Fruit fly (Drosophila melanogaster) Kc167 (cell line): ENCODE results near the gene Mcm6.

ENCODE experiments used
- Myc ChIP-seq: fragments of >200 bp; optimal IDR thresholded peaks from 2 replicates; lab custom pipeline; 2017; ENCODE audit warnings: missing external identifiers
- Sin3A ChIP-seq: fragments of >200 bp; optimal IDR thresholded peaks from 2 replicates; lab custom pipeline; 2018; ENCODE audit warnings: missing external identifiers
- h ChIP-seq: fragments of >200 bp; optimal IDR thresholded peaks from 3 replicates; lab custom pipeline; 2018; ENCODE audit warnings: missing external identifiers
- insv ChIP-seq: fragments of >200 bp; optimal IDR thresholded peaks from 3 replicates; lab custom pipeline; 2018; ENCODE audit warnings: missing external identifiers
- psq ChIP-seq: fragments of >200 bp; optimal IDR thresholded peaks from 2 replicates; lab custom pipeline; 2017; ENCODE audit warnings: missing external identifiers
- ttk ChIP-seq: sonication (Bioruptor generic); optimal IDR thresholded peaks from 2 replicates; lab custom pipeline; 2017; ENCODE audit warnings: missing external identifiers

Mcm6 gene

dm6 chrX:6702028-6702433, 27.8 kb downstream of the Mcm6 start:
- TF ChIP-seq Sin3A (lab: Kevin White, UChicago) = no peak
- no peak for TF ChIP-seq Myc (lab: Kevin White, UChicago)
- TF ChIP-seq insv (lab: Kevin White, UChicago) = no peak
- no peak for TF ChIP-seq psq (lab: Kevin White, UChicago)
- TF ChIP-seq h (lab: Kevin White, UChicago) = no peak
- no peak for TF ChIP-seq ttk (lab: Kevin White, UChicago)

dm6 chrX:6702591-6702990, 28.4 kb downstream of the Mcm6 start:
- no peak for TF ChIP-seq Sin3A (lab: Kevin White, UChicago)
- no peak for TF ChIP-seq insv (lab: Kevin White, UChicago)
- no peak for TF ChIP-seq h (lab: Kevin White, UChicago)
- TF ChIP-seq ttk (lab: Kevin White, UChicago) = no peak
- no peak for TF ChIP-seq psq (lab: Kevin White, UChicago)

- TF ChIP-seq ttk (lab: Kevin White, UChicago) (no peak), Myc (lab: Kevin White, UChicago) (no peak), insv (lab: Kevin White, UChicago) (no peak), Sin3A (lab: Kevin White, UChicago) (no peak), h (lab: Kevin White, UChicago) (no peak), psq (lab: Kevin White, UChicago) (no peak)
Measured at dm6 chrX:6703237-6703636, 29.1 kb downstream of the Mcm6 start.

- TF ChIP-seq ttk (lab: Kevin White, UChicago) (no peak), Myc (lab: Kevin White, UChicago) (no peak), h (lab: Kevin White, UChicago) (no peak), insv (lab: Kevin White, UChicago) (no peak), Sin3A (lab: Kevin White, UChicago) (no peak), psq (lab: Kevin White, UChicago) (no peak)
Measured at dm6 chrX:6703957-6704356, 29.8 kb downstream of the Mcm6 start.

dm6 chrX:6705059-6705802, 31.0 kb downstream of the Mcm6 start:
- no peak for TF ChIP-seq Sin3A (lab: Kevin White, UChicago)
- no peak for TF ChIP-seq insv (lab: Kevin White, UChicago)
- TF ChIP-seq psq (lab: Kevin White, UChicago) = no peak
- TF ChIP-seq ttk (lab: Kevin White, UChicago) = no peak
- no peak for TF ChIP-seq Myc (lab: Kevin White, UChicago)
- TF ChIP-seq h (lab: Kevin White, UChicago) = no peak

- TF ChIP-seq Sin3A (lab: Kevin White, UChicago) = no peak
- TF ChIP-seq psq (lab: Kevin White, UChicago) = no peak
- TF ChIP-seq ttk (lab: Kevin White, UChicago) = no peak
- no peak for TF ChIP-seq Myc (lab: Kevin White, UChicago)
- no peak for TF ChIP-seq h (lab: Kevin White, UChicago)
- no peak for TF ChIP-seq insv (lab: Kevin White, UChicago)
Measured at dm6 chrX:6705890-6706289, 31.7 kb downstream of the Mcm6 start.

- TF ChIP-seq h (lab: Kevin White, UChicago) (no peak), psq (lab: Kevin White, UChicago) (no peak)
Measured at dm6 chrX:6706570-6707306, 32.6 kb downstream of the Mcm6 start.

dm6 chrX:6708138-6708537, 34.0 kb downstream of the Mcm6 start:
- TF ChIP-seq Myc (lab: Kevin White, UChicago) (no peak), psq (lab: Kevin White, UChicago) (no peak), h (lab: Kevin White, UChicago) (no peak), ttk (lab: Kevin White, UChicago) (no peak), Sin3A (lab: Kevin White, UChicago) (no peak), insv (lab: Kevin White, UChicago) (no peak)

- TF ChIP-seq h (lab: Kevin White, UChicago) (no peak), insv (lab: Kevin White, UChicago) (no peak), psq (lab: Kevin White, UChicago) (no peak), Myc (lab: Kevin White, UChicago) (no peak), Sin3A (lab: Kevin White, UChicago) (no peak), ttk (lab: Kevin White, UChicago) (no peak)
Measured at dm6 chrX:6708580-6709199, 34.5 kb downstream of the Mcm6 start.

- no peak for TF ChIP-seq psq (lab: Kevin White, UChicago)
- TF ChIP-seq Sin3A (lab: Kevin White, UChicago) = no peak
- no peak for TF ChIP-seq insv (lab: Kevin White, UChicago)
- TF ChIP-seq ttk (lab: Kevin White, UChicago) = no peak
- no peak for TF ChIP-seq Myc (lab: Kevin White, UChicago)
- no peak for TF ChIP-seq h (lab: Kevin White, UChicago)
Measured at dm6 chrX:6709252-6710037, 35.3 kb downstream of the Mcm6 start.
